Worm (Caenorhabditis elegans) whole organism, late embryonic: Measurements from ENCODE around the gene T05G5.1.

ENCODE experiments used
- C38D4.7 ChIP-seq: fragments of 200-800 bp; sonication (Bioruptor generic); optimal IDR thresholded peaks from 2 replicates; lab custom pipeline; 2018; ENCODE audit warnings: mild to moderate bottlenecking, missing genetic modification characterization, moderate library complexity, missing compliant biosample characterization
- K09A11.1 ChIP-seq: sonication (generic microtip); optimal IDR thresholded peaks from 2 replicates; lab custom pipeline; 2017; ENCODE audit warnings: antibody characterized with exemption, mild to moderate bottlenecking, missing genetic modification characterization, missing compliant biosample characterization; ENCODE audit not compliant: insufficient read depth
- hlh-6 ChIP-seq: sonication (generic microtip); optimal IDR thresholded peaks from 2 replicates; lab custom pipeline; 2016; ENCODE audit warnings: missing genotype, missing genetic modification characterization, missing compliant biosample characterization
- hlh-8 ChIP-seq: sonication (generic microtip); optimal IDR thresholded peaks from 2 replicates; lab custom pipeline; 2016; ENCODE audit warnings: missing genotype, missing genetic modification characterization, missing compliant biosample characterization
- odd-2 ChIP-seq: sonication (generic microtip); optimal IDR thresholded peaks from 2 replicates; lab custom pipeline; 2017; ENCODE audit warnings: antibody characterized with exemption, mild to moderate bottlenecking, missing genetic modification characterization, missing compliant biosample characterization

- no peak for TF ChIP-seq hlh-6 (tag; lab: Kevin White, UChicago)
- no peak for TF ChIP-seq odd-2 (tag; lab: Kevin White, UChicago)
- no peak for TF ChIP-seq C38D4.7
- TF ChIP-seq hlh-8 (tag; lab: Kevin White, UChicago), result no peak
- no peak for TF ChIP-seq K09A11.1 (tag; lab: Kevin White, UChicago)
Observed at ce11 chrIII:9711163-9711562, 32.0 kb downstream of the T05G5.1 start.
